Fruit fly (Drosophila melanogaster) whole organism, embryonic: ENCODE results near the gene Rab9Db.

ENCODE experiments used
- B-H2 ChIP-seq: fragments of 200-800 bp; sonication (Bioruptor generic); optimal IDR thresholded peaks from 2 replicates; lab custom pipeline; 2018; ENCODE audit warnings: missing biosample characterization, mild to moderate bottlenecking, missing genetic modification characterization
- Bgb ChIP-seq: fragments of 200-800 bp; sonication (Bioruptor generic); IDR thresholded peaks from 2 replicates; pipeline ENCODE4 v1.3.6; 2022; ENCODE audit warnings: missing biosample characterization, missing genetic modification characterization; ENCODE audit not compliant: partially characterized antibody
- CG10147 ChIP-seq: fragments of 200-800 bp; sonication (Bioruptor generic); optimal IDR thresholded peaks from 2 replicates; lab custom pipeline; 2019; ENCODE audit warnings: missing biosample characterization, mild to moderate bottlenecking, missing genetic modification characterization, moderate library complexity
- CG10321 ChIP-seq: fragments of 200-800 bp; sonication (Bioruptor generic); IDR thresholded peaks from 2 replicates; pipeline ENCODE4 v1.3.6; 2022; ENCODE audit warnings: missing biosample characterization, missing genetic modification characterization
- CG10543 ChIP-seq: fragments of 200-800 bp; sonication (Bioruptor generic); optimal IDR thresholded peaks from 3 replicates; lab custom pipeline; 2017; ENCODE audit warnings: missing biosample characterization, mild to moderate bottlenecking, missing genetic modification characterization, moderate library complexity
- CG13624 ChIP-seq: fragments of 200-800 bp; sonication (Bioruptor generic); optimal IDR thresholded peaks from 2 replicates; lab custom pipeline; 2016; ENCODE audit warnings: missing biosample characterization, missing genetic modification characterization
- CG17359 ChIP-seq: fragments of 200-800 bp; sonication (Bioruptor generic); optimal IDR thresholded peaks from 3 replicates; lab custom pipeline; 2018; ENCODE audit warnings: missing biosample characterization, mild to moderate bottlenecking, missing genetic modification characterization, moderate library complexity
- CG17568 ChIP-seq: fragments of 200-800 bp; sonication (Bioruptor generic); optimal IDR thresholded peaks from 2 replicates; lab custom pipeline; 2018; ENCODE audit warnings: missing biosample characterization, mild to moderate bottlenecking, missing genetic modification characterization, moderate library complexity
- CG1792 ChIP-seq: fragments of 200-800 bp; sonication (Bioruptor generic); optimal IDR thresholded peaks from 2 replicates; lab custom pipeline; 2016; ENCODE audit warnings: missing biosample characterization, missing genetic modification characterization
- CG18262 ChIP-seq: fragments of 200-800 bp; optimal IDR thresholded peaks from 3 replicates; lab custom pipeline; 2019; ENCODE audit warnings: missing biosample characterization, mild to moderate bottlenecking, missing genetic modification characterization, moderate library complexity
- CG2875 ChIP-seq: fragments of 200-800 bp; sonication (Bioruptor generic); optimal IDR thresholded peaks from 2 replicates; lab custom pipeline; 2017; ENCODE audit warnings: missing biosample characterization, mild to moderate bottlenecking, missing genetic modification characterization, missing genetic modification reagents
- CG31224 ChIP-seq: fragments of 200-800 bp; sonication (Bioruptor generic); IDR thresholded peaks from 2 replicates; pipeline ENCODE4 v1.3.6; 2022; ENCODE audit warnings: missing biosample characterization, missing genetic modification characterization
- CG31388 ChIP-seq: fragments of 200-800 bp; sonication (Bioruptor generic); optimal IDR thresholded peaks from 2 replicates; lab custom pipeline; 2016; ENCODE audit warnings: missing biosample characterization, missing genetic modification characterization
- CG3163 ChIP-seq: fragments of 200-800 bp; sonication (Bioruptor generic); optimal IDR thresholded peaks from 3 replicates; lab custom pipeline; 2016; ENCODE audit warnings: missing biosample characterization, missing genetic modification characterization
- CG4360 ChIP-seq: fragments of 200-800 bp; sonication (Bioruptor generic); IDR thresholded peaks from 2 replicates; pipeline ENCODE4 v1.3.6; 2022; ENCODE audit warnings: missing biosample characterization, missing genetic modification characterization
- CG4820 ChIP-seq: fragments of 200-800 bp; sonication (Bioruptor generic); optimal IDR thresholded peaks from 3 replicates; lab custom pipeline; 2016; ENCODE audit warnings: missing biosample characterization, missing genetic modification characterization
- CG6254 ChIP-seq: fragments of 200-800 bp; sonication (Bioruptor generic); optimal IDR thresholded peaks from 3 replicates; lab custom pipeline; 2017; ENCODE audit warnings: mild to moderate bottlenecking, missing biosample characterization, missing genetic modification reagents, missing genetic modification characterization
- CG6654 ChIP-seq: fragments of 200-800 bp; sonication (Bioruptor generic); optimal IDR thresholded peaks from 2 replicates; lab custom pipeline; 2017; ENCODE audit warnings: missing biosample characterization, mild to moderate bottlenecking, missing genetic modification characterization
- CG7271 ChIP-seq: fragments of 200-800 bp; sonication (Bioruptor generic); optimal IDR thresholded peaks from 2 replicates; lab custom pipeline; 2018; ENCODE audit warnings: missing biosample characterization, mild to moderate bottlenecking, missing genetic modification characterization, moderate library complexity
- CG8765 ChIP-seq: fragments of 200-800 bp; sonication (Bioruptor generic); IDR thresholded peaks from 2 replicates; pipeline ENCODE4 v1.3.6; 2022; ENCODE audit warnings: missing biosample characterization, missing genetic modification characterization
- CG9932 ChIP-seq: fragments of 200-800 bp; sonication (Bioruptor generic); IDR thresholded peaks from 2 replicates; pipeline ENCODE4 v1.3.6; 2022; ENCODE audit warnings: missing biosample characterization, missing genetic modification characterization
- CrebB ChIP-seq: fragments of 200-800 bp; sonication (Bioruptor generic); optimal IDR thresholded peaks from 3 replicates; lab custom pipeline; 2018; ENCODE audit warnings: missing biosample characterization, mild to moderate bottlenecking, missing genetic modification characterization
- E2f1 ChIP-seq: fragments of 200-800 bp; sonication (Bioruptor generic); IDR thresholded peaks from 2 replicates; pipeline ENCODE4 v1.3.6; 2022; ENCODE audit warnings: missing biosample characterization, missing genetic modification characterization
- ERR ChIP-seq: fragments of 200-800 bp; sonication (Bioruptor generic); optimal IDR thresholded peaks from 2 replicates; lab custom pipeline; 2016; ENCODE audit warnings: missing biosample characterization, missing genetic modification characterization
- Fer2 ChIP-seq: fragments of 200-800 bp; sonication (Bioruptor generic); optimal IDR thresholded peaks from 2 replicates; lab custom pipeline; 2018; ENCODE audit warnings: missing biosample characterization, mild to moderate bottlenecking, missing genetic modification characterization, moderate library complexity
- Gsc ChIP-seq: fragments of 200-800 bp; sonication (Bioruptor generic); IDR thresholded peaks from 2 replicates; pipeline ENCODE4 v1.3.6; 2022; ENCODE audit warnings: missing biosample characterization, missing genetic modification characterization
- H2.0 ChIP-seq: fragments of 200-800 bp; sonication (Bioruptor generic); IDR thresholded peaks from 2 replicates; pipeline ENCODE4 v1.3.6; 2022; ENCODE audit warnings: missing biosample characterization, missing genetic modification characterization
- Hmr ChIP-seq: fragments of 200-800 bp; sonication (Bioruptor generic); optimal IDR thresholded peaks from 3 replicates; lab custom pipeline; 2017; ENCODE audit warnings: mild to moderate bottlenecking, missing biosample characterization, missing genetic modification reagents, missing genetic modification characterization
- Hr78 ChIP-seq, 2 experiments: fragments of 200-800 bp in 1 of 2; fragments of >200 bp in 1 of 2; sonication (Bioruptor generic) in 1 of 2; optimal IDR thresholded peaks; 2 replicates each; lab custom pipeline; 2017 to 2019; ENCODE audit warnings: missing biosample characterization in 2 of 2, missing genetic modification characterization in 2 of 2, mild to moderate bottlenecking in 1 of 2, moderate library complexity in 1 of 2
- Mes4 ChIP-seq: fragments of 200-800 bp; sonication (Bioruptor generic); optimal IDR thresholded peaks from 2 replicates; lab custom pipeline; 2016; ENCODE audit warnings: missing biosample characterization, missing genetic modification characterization
- Myb ChIP-seq: fragments of 200-800 bp; sonication (Bioruptor generic); optimal IDR thresholded peaks from 2 replicates; lab custom pipeline; 2016; ENCODE audit warnings: missing biosample characterization, missing genetic modification characterization
- Nf-YA ChIP-seq: fragments of 200-800 bp; sonication (Bioruptor generic); IDR thresholded peaks from 2 replicates; pipeline ENCODE4 v1.3.6; 2022; ENCODE audit warnings: missing biosample characterization, missing genetic modification characterization
- Oli ChIP-seq: fragments of 200-800 bp; sonication (Bioruptor generic); optimal IDR thresholded peaks from 2 replicates; lab custom pipeline; 2018; ENCODE audit warnings: missing biosample characterization, mild to moderate bottlenecking, missing genetic modification characterization, moderate library complexity
- Optix ChIP-seq: fragments of 200-800 bp; sonication (Bioruptor generic); IDR thresholded peaks from 3 replicates; pipeline ENCODE4 v1.3.6; 2022; ENCODE audit warnings: missing biosample characterization, missing genetic modification characterization
- Six4 ChIP-seq: fragments of 200-800 bp; sonication (Bioruptor generic); optimal IDR thresholded peaks from 2 replicates; lab custom pipeline; 2016; ENCODE audit warnings: missing biosample characterization, missing genetic modification characterization
- Tbp ChIP-seq: fragments of >200 bp; optimal IDR thresholded peaks from 2 replicates; lab custom pipeline; 2018; ENCODE audit warnings: missing biosample characterization, missing genetic modification characterization
- Vsx1 ChIP-seq: fragments of 200-800 bp; sonication (Bioruptor generic); optimal IDR thresholded peaks from 2 replicates; lab custom pipeline; 2017; ENCODE audit warnings: missing biosample characterization, mild to moderate bottlenecking, missing genetic modification characterization, missing genetic modification reagents
- YL-1 ChIP-seq: fragments of 200-800 bp; sonication (Bioruptor generic); optimal IDR thresholded peaks from 3 replicates; lab custom pipeline; 2017; ENCODE audit warnings: missing biosample characterization, mild to moderate bottlenecking, missing genetic modification characterization
- ara ChIP-seq: fragments of 200-800 bp; sonication (Bioruptor generic); IDR thresholded peaks from 2 replicates; pipeline ENCODE4 v1.3.6; 2022; ENCODE audit warnings: missing biosample characterization, missing genetic modification characterization
- bowl ChIP-seq: fragments of 200-800 bp; sonication (Bioruptor generic); IDR thresholded peaks from 2 replicates; pipeline ENCODE4 v1.3.6; 2022; ENCODE audit warnings: missing biosample characterization, missing genetic modification characterization
- fru ChIP-seq: fragments of >200 bp; optimal IDR thresholded peaks from 2 replicates; lab custom pipeline; 2017
- gcm ChIP-seq: fragments of 200-800 bp; sonication (Bioruptor generic); optimal IDR thresholded peaks from 2 replicates; lab custom pipeline; 2019; ENCODE audit warnings: missing biosample characterization, mild to moderate bottlenecking, missing genetic modification characterization, moderate library complexity
- grau ChIP-seq: fragments of 200-800 bp; optimal IDR thresholded peaks from 3 replicates; lab custom pipeline; 2019; ENCODE audit warnings: missing biosample characterization, mild to moderate bottlenecking, missing genetic modification characterization, moderate library complexity
- lbe ChIP-seq: fragments of 200-800 bp; sonication (Bioruptor generic); optimal IDR thresholded peaks from 2 replicates; lab custom pipeline; 2016; ENCODE audit warnings: missing biosample characterization, mild to moderate bottlenecking, missing genetic modification characterization
- oc ChIP-seq: fragments of 200-800 bp; sonication (Bioruptor generic); optimal IDR thresholded peaks from 2 replicates; lab custom pipeline; 2018; ENCODE audit warnings: missing biosample characterization, mild to moderate bottlenecking, missing genetic modification characterization, moderate library complexity
- slp2 ChIP-seq: fragments of 200-800 bp; sonication (Bioruptor generic); optimal IDR thresholded peaks from 2 replicates; lab custom pipeline; 2016; ENCODE audit warnings: missing biosample characterization, missing genetic modification characterization
- ssp ChIP-seq: fragments of 200-800 bp; sonication (Bioruptor generic); IDR thresholded peaks from 2 replicates; pipeline ENCODE4 v1.3.6; 2022; ENCODE audit warnings: missing biosample characterization, missing genetic modification characterization
- stwl ChIP-seq: fragments of 200-800 bp; sonication (Bioruptor generic); optimal IDR thresholded peaks from 3 replicates; lab custom pipeline; 2018; ENCODE audit warnings: missing biosample characterization, mild to moderate bottlenecking, missing genetic modification characterization, moderate library complexity
- trh ChIP-seq: fragments of 200-800 bp; sonication (Bioruptor generic); optimal IDR thresholded peaks from 2 replicates; lab custom pipeline; 2016; ENCODE audit warnings: missing biosample characterization, missing genetic modification characterization
- vvl ChIP-seq: fragments of 200-800 bp; sonication (Bioruptor generic); IDR thresholded peaks from 2 replicates; pipeline ENCODE4 v1.3.6; 2022; ENCODE audit warnings: missing biosample characterization, missing genetic modification characterization
- wdn ChIP-seq: fragments of 200-800 bp; sonication (Bioruptor generic); IDR thresholded peaks from 2 replicates; pipeline ENCODE4 v1.3.6; 2022; ENCODE audit warnings: missing biosample characterization, missing genetic modification characterization

The Rab9Db gene

DNA sequence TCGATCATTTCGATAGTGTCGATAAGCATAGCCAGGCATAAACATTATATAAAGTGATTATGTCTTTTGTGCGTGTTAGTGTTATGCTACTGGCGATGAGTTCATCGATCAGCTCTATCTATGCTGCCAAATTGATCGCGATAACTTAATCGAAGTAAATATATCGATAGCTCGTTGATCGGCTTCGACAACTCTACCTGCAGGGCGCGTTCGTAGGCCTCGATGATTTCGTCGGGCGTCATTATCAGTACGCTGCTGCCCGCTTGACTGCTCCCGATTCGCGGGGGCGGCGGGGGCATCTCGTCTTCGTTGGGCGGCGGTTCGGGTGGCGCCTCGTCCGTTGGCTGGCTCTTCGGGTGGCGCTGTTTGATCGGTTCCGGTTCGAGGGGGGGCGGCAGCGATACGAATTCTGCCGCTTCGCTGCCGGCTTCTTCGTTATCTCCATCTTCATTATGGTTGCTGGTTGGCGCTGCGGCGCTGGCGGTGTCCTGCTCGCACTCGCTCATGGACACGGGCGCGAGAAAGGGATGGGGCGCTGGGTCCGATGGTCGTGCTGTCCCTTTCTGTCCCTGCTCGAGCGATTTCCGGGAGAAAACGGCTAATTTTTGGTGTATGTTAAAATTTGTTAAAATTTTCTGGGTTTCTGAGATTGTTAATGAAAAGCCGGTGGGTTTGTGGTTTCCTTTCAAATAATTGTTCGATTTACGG is 20.8 kb downstream of the Rab9Db start, which contains the start of gene CG1628 (continued):
- TF ChIP-seq Six4 (GFP tag; lab: Kevin White, UChicago) = no peak
- TF ChIP-seq ara (GFP tag; lab: Robert Waterston, UW) = no peak
- peak; percentile 32; the same call in 1 of the 2 replicates for TF ChIP-seq wdn (GFP tag; lab: Robert Waterston, UW)
- no peak for TF ChIP-seq oc (tag; lab: Kevin White, UChicago)
- TF ChIP-seq lbe (GFP tag; lab: Kevin White, UChicago) = no peak
- TF ChIP-seq CG18262 = no peak
- no peak for TF ChIP-seq Hr78 (GFP tag; optimal IDR thresholded peaks at IDR 0.05; lab: Kevin White, UChicago)
- no peak for TF ChIP-seq CG17568
- peak; percentile 3 for TF ChIP-seq CG1792 (GFP tag; lab: Kevin White, UChicago)
- no peak for TF ChIP-seq ERR
- no peak for TF ChIP-seq CG6654
- TF ChIP-seq Tbp (GFP tag; lab: Kevin White, UChicago) = no peak
- no peak for TF ChIP-seq Fer2
- peak; percentile 38 for TF ChIP-seq CG6254
- peak; percentile 53; the same call in 1 of the 2 replicates for TF ChIP-seq Bgb
- no peak for TF ChIP-seq CrebB (tag; lab: Kevin White, UChicago)
- peak; percentile 33; the same call in 1 of the 2 replicates for TF ChIP-seq E2f1 (GFP tag; lab: Robert Waterston, UW)
- TF ChIP-seq CG8765 (GFP tag; lab: Robert Waterston, UW) = no peak
- peak; percentile 11 for TF ChIP-seq grau (tag; lab: Kevin White, UChicago)
- TF ChIP-seq Myb = no peak
- TF ChIP-seq bowl (GFP tag; lab: Robert Waterston, UW) = no peak
- TF ChIP-seq CG4820 (GFP tag; lab: Kevin White, UChicago) = no peak
- no peak for TF ChIP-seq CG2875 (GFP tag; lab: Kevin White, UChicago)
- no peak for TF ChIP-seq Gsc
- TF ChIP-seq Hmr = peak; percentile 32
- TF ChIP-seq H2.0 (GFP tag; lab: Robert Waterston, UW) = no peak
- peak; percentile 39; the same call in 1 of the 2 replicates for TF ChIP-seq Nf-YA (GFP tag; lab: Robert Waterston, UW)
- no peak for TF ChIP-seq gcm (GFP tag; lab: Kevin White, UChicago)
- no peak for TF ChIP-seq slp2
- TF ChIP-seq trh (GFP tag; lab: Kevin White, UChicago) = no peak
- TF ChIP-seq stwl (tag; lab: Kevin White, UChicago) = peak; percentile 10
- no peak for TF ChIP-seq CG7271 (tag; lab: Kevin White, UChicago)
- 0 out of 3 replicates have a peak, but pooled peaks have one; percentile 26 for TF ChIP-seq Optix
- no peak for TF ChIP-seq CG13624 (GFP tag; lab: Kevin White, UChicago)
- TF ChIP-seq CG17359 (tag; lab: Kevin White, UChicago) = peak; percentile 0
- peak; percentile 77 for TF ChIP-seq CG10543 (GFP tag; lab: Kevin White, UChicago)
- no peak for TF ChIP-seq fru (lab: Kevin White, UChicago)
- no peak for TF ChIP-seq CG4360 (GFP tag; lab: Robert Waterston, UW)
- TF ChIP-seq ssp = no peak
- TF ChIP-seq YL-1 = no peak
- peak; percentile 82 for TF ChIP-seq Vsx1 (GFP tag; lab: Kevin White, UChicago)
- TF ChIP-seq CG3163 (GFP tag; lab: Kevin White, UChicago) = no peak
- no peak for TF ChIP-seq CG31224 (GFP tag; lab: Robert Waterston, UW)
- TF ChIP-seq CG31388 (GFP tag; lab: Kevin White, UChicago) = no peak
- no peak for TF ChIP-seq Mes4
- TF ChIP-seq B-H2 = no peak
- no peak for TF ChIP-seq CG10147
- peak; percentile 94 for TF ChIP-seq CG10321 (GFP tag; lab: Robert Waterston, UW)
- TF ChIP-seq CG9932 (GFP tag; lab: Robert Waterston, UW) = no peak
- TF ChIP-seq Oli (tag; lab: Kevin White, UChicago) = no peak
- TF ChIP-seq vvl (GFP tag; lab: Robert Waterston, UW) = peak; percentile 69
